Worm (Caenorhabditis elegans) whole organism, L4 larva: Measurements from ENCODE around the gene ZC204.6.

Source experiments
- F44E2.7 ChIP-seq: fragments of 200-800 bp; sonication (Bioruptor generic); IDR thresholded peaks from 2 replicates; pipeline ENCODE4 v2.1.2; 2022; ENCODE audit warnings: missing genetic modification characterization, missing compliant biosample characterization
- ama-1 ChIP-seq: fragments of 150-350 bp; optimal IDR thresholded peaks from 2 replicates; lab custom pipeline; 2014; ENCODE audit warnings: inconsistent platforms, mixed read lengths
- ceh-32 ChIP-seq: sonication (generic microtip); optimal IDR thresholded peaks from 2 replicates; lab custom pipeline; 2016; ENCODE audit warnings: mild to moderate bottlenecking, missing genetic modification characterization, missing compliant biosample characterization; ENCODE audit not compliant: poor library complexity
- ceh-44 ChIP-seq: fragments of 200-800 bp; sonication (Bioruptor generic); IDR thresholded peaks from 2 replicates; pipeline ENCODE4 v1.3.6; 2022; ENCODE audit warnings: missing genetic modification reagents, missing genetic modification characterization, missing compliant biosample characterization
- ceh-62 ChIP-seq: sonication (generic microtip); optimal IDR thresholded peaks from 2 replicates; lab custom pipeline; 2017; ENCODE audit warnings: missing biosample characterization, missing genetic modification characterization
- ces-1 ChIP-seq: fragments of 150-350 bp; sonication (generic microtip); optimal IDR thresholded peaks from 4 replicates; lab custom pipeline; 2014; ENCODE audit warnings: missing biosample characterization, missing genetic modification reagents, missing genetic modification characterization
- cey-2 ChIP-seq: sonication (generic microtip); optimal IDR thresholded peaks from 3 replicates; lab custom pipeline; 2017; ENCODE audit warnings: missing genetic modification characterization, mild to moderate bottlenecking, missing compliant biosample characterization, antibody characterized with exemption, borderline replicate concordance; ENCODE audit not compliant: insufficient read depth
- daf-12 ChIP-seq: fragments of 150-350 bp; optimal IDR thresholded peaks from 2 replicates; lab custom pipeline; 2014; ENCODE audit warnings: missing biosample characterization, missing genetic modification reagents, missing genetic modification characterization
- daf-16 ChIP-seq, 3 experiments: sonication (generic microtip); optimal IDR thresholded peaks; 2 replicates each; lab custom pipeline; 2016 to 2017; ENCODE audit warnings: missing genetic modification characterization in 3 of 3, missing genetic modification reagents in 3 of 3, mild to moderate bottlenecking in 2 of 3, missing compliant biosample characterization in 2 of 3, missing biosample characterization in 1 of 3, moderate library complexity in 1 of 3
- duxl-1 ChIP-seq: sonication (generic microtip); optimal IDR thresholded peaks from 2 replicates; lab custom pipeline; 2016; ENCODE audit warnings: mild to moderate bottlenecking, missing genetic modification characterization, moderate library complexity, missing compliant biosample characterization; ENCODE audit not compliant: poor library complexity
- hif-1 ChIP-seq, 2 experiments: sonication (generic microtip); optimal IDR thresholded peaks; 2 replicates each; lab custom pipeline; 2016 to 2017; ENCODE audit warnings: missing compliant biosample characterization in 2 of 2, missing genetic modification characterization in 2 of 2, missing genetic modification reagents in 2 of 2, missing genotype in 2 of 2, mild to moderate bottlenecking in 1 of 2
- hlh-11 ChIP-seq: fragments of 200-800 bp; sonication (Bioruptor generic); optimal IDR thresholded peaks from 2 replicates; lab custom pipeline; 2018; ENCODE audit warnings: mild to moderate bottlenecking, missing genetic modification characterization, missing compliant biosample characterization
- hlh-30 ChIP-seq: sonication (generic microtip); optimal IDR thresholded peaks from 2 replicates; lab custom pipeline; 2017; ENCODE audit warnings: antibody characterized with exemption, mild to moderate bottlenecking, missing genetic modification characterization, missing compliant biosample characterization; ENCODE audit not compliant: insufficient read depth
- lim-7 ChIP-seq: fragments of 200-800 bp; sonication (Bioruptor generic); IDR thresholded peaks from 2 replicates; pipeline ENCODE4 v1.3.6; 2022; ENCODE audit warnings: missing genetic modification characterization, missing compliant biosample characterization
- lin-38 ChIP-seq: fragments of 200-800 bp; sonication (Bioruptor generic); IDR thresholded peaks from 2 replicates; pipeline ENCODE4 v1.3.6; 2022; ENCODE audit warnings: missing genetic modification reagents, missing genetic modification characterization, missing compliant biosample characterization
- madf-5 ChIP-seq, 2 experiments: fragments of 200-800 bp; sonication (Bioruptor generic); IDR thresholded peaks; 2 replicates each; pipeline ENCODE4 v1.3.6; 2022; ENCODE audit warnings: missing compliant biosample characterization in 2 of 2, missing genetic modification characterization in 2 of 2
- mxl-2 ChIP-seq: fragments of 200-800 bp; sonication (Bioruptor generic); conservative IDR thresholded peaks from 2 replicates; pipeline ENCODE4 v1.3.6; 2022; ENCODE audit warnings: missing genetic modification reagents, missing genetic modification characterization, missing compliant biosample characterization
- nhr-111 ChIP-seq: fragments of 200-800 bp; sonication (Bioruptor generic); optimal IDR thresholded peaks from 2 replicates; lab custom pipeline; 2018; ENCODE audit warnings: mild to moderate bottlenecking, missing genetic modification characterization, missing compliant biosample characterization
- nhr-28 ChIP-seq: fragments of 150-350 bp; optimal IDR thresholded peaks from 2 replicates; lab custom pipeline; 2014; ENCODE audit warnings: missing biosample characterization, missing genetic modification characterization
- nhr-42 ChIP-seq: fragments of 200-800 bp; sonication (Bioruptor generic); IDR thresholded peaks from 2 replicates; pipeline ENCODE4 v1.3.6; 2022; ENCODE audit warnings: missing genetic modification characterization, missing compliant biosample characterization
- nhr-6 ChIP-seq: fragments of 150-350 bp; optimal IDR thresholded peaks from 2 replicates; lab custom pipeline; 2014; ENCODE audit warnings: missing biosample characterization, missing genetic modification characterization
- nhr-77 ChIP-seq: fragments of 150-350 bp; optimal IDR thresholded peaks from 2 replicates; lab custom pipeline; 2014; ENCODE audit warnings: missing biosample characterization, missing genetic modification characterization
- pqm-1 ChIP-seq: sonication (generic microtip); optimal IDR thresholded peaks from 2 replicates; lab custom pipeline; 2017; ENCODE audit warnings: missing biosample characterization, missing genetic modification characterization
- sdz-12 ChIP-seq: fragments of 200-800 bp; sonication (Bioruptor generic); optimal IDR thresholded peaks from 2 replicates; lab custom pipeline; 2018; ENCODE audit warnings: mild to moderate bottlenecking, missing genetic modification characterization, missing compliant biosample characterization
- set-16 ChIP-seq: fragments of 200-800 bp; sonication (Bioruptor generic); IDR thresholded peaks from 2 replicates; pipeline ENCODE4 v1.3.6; 2022; ENCODE audit warnings: missing genetic modification reagents, missing genetic modification characterization, missing compliant biosample characterization
- snpc-4 ChIP-seq: fragments of 150-350 bp; optimal IDR thresholded peaks from 2 replicates; lab custom pipeline; 2014; ENCODE audit warnings: missing biosample characterization, missing genetic modification characterization
- tra-1 ChIP-seq: fragments of 200-800 bp; sonication (Bioruptor generic); IDR thresholded peaks from 2 replicates; pipeline ENCODE4 v1.3.6; 2022; ENCODE audit warnings: missing genetic modification reagents, missing genetic modification characterization, missing compliant biosample characterization
- unc-62 ChIP-seq, 3 experiments: fragments of 150-350 bp in 1 of 3; sonication (generic microtip); optimal IDR thresholded peaks in 2 of 3; peaks in 1 of 3; 1 replicate in 1 of 3; 2 replicates in 2 of 3; lab custom pipeline; 2014 to 2017; ENCODE audit warnings: missing biosample characterization in 3 of 3, missing genetic modification characterization in 3 of 3, missing genetic modification reagents in 3 of 3, missing genotype in 1 of 3

The ZC204.6 gene

DNA sequence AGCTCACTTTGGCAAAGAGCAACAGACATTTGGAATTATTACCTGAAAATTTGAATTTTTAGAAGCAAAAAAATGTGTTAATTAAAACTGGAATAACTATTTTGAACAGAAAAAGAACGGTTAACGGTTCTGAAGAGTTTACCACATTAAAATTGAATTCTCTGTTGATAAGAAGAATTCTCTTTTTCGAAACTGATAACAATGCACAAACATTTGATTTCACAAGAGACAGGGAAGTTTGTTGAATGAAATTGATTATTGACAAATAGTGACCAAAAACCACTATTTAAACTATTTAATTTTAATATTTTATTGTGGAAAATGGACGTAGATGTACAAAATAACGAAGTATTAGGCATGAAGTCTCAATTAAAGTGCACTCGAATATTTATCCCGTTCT, 37.1 kb downstream of the ZC204.6 start:
- TF ChIP-seq ces-1 (GFP tag; lab: Kevin White, UChicago): no peak
- no peak for TF ChIP-seq snpc-4 (tag; lab: Kevin White, UChicago)
- no peak for TF ChIP-seq nhr-111 (GFP tag; lab: Kevin White, UChicago)
- TF ChIP-seq hlh-30 (tag; lab: Kevin White, UChicago): no peak
- no peak for TF ChIP-seq ceh-32 (tag; lab: Kevin White, UChicago)
- no peak for TF ChIP-seq lim-7
- peak; percentile 48 for TF ChIP-seq nhr-28
- peak; percentile 46 for TF ChIP-seq nhr-77 (tag; lab: Kevin White, UChicago)
- TF ChIP-seq daf-16 (GFP tag; optimal IDR thresholded peaks at IDR 0.05; lab: Kevin White, UChicago): no peak
- peak; percentile 86 for TF ChIP-seq daf-16 (tag; optimal IDR thresholded peaks at IDR 0.05; lab: Kevin White, UChicago)
- peak; percentile 15 for TF ChIP-seq hlh-11
- TF ChIP-seq pqm-1: peak; percentile 80

DNA sequence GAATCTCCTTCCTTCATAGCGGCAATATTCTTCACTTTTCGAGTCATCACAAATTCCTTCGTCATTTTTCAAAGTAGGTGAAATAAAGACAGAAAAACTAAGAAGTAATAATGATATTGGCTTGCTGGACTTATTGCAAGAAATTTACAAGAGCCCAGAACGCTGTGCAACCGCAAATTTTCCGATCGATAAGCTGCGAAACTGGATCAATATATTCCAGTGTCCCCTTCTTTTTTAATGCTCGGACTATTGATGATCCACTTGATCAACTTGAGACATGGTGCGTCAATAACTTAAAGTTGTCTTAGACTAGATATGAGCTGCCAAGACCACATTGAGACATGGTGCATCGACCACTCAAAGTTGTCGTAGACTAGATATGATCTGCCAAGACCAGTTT, 38.5 kb downstream of the ZC204.6 start, which contains the start of gene bath-33:
bath-33 (minus strand) TSS at position 101 of the 400 bp plus-strand sequence.
- no peak for TF ChIP-seq madf-5 (GFP tag; IDR thresholded peaks at IDR 0.05; lab: Robert Waterston, UW)
- no peak for TF ChIP-seq mxl-2
- TF ChIP-seq lin-38: no peak
- no peak for TF ChIP-seq F44E2.7 (GFP tag; lab: Robert Waterston, UW)
- TF ChIP-seq nhr-42 (GFP tag; lab: Robert Waterston, UW): no peak
- no peak for TF ChIP-seq nhr-28
- TF ChIP-seq daf-12 (tag; lab: Kevin White, UChicago): no peak
- no peak for TF ChIP-seq cey-2 (tag; lab: Kevin White, UChicago)
- TF ChIP-seq tra-1: no peak
- no peak for TF ChIP-seq ceh-44 (GFP tag; lab: Robert Waterston, UW)

DNA sequence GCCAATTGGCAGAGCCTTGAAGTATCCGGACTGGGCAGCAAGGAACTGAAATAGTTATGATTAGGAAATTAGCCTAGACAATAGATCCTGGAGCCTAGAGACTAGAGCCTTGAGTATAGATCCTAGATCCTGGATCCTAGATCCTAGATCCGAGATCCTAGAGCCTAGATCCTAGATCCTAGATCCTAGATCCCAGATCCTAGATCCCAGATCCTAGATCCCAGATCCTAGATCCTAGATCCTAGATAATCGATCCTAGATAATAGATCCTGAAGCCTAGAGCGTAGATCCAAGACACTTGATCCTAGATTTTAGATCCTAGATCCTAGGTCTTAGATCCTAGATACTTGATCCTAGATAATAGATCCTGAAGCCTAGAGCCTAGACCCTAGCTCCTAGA, 39.6 kb downstream of the ZC204.6 start:
- TF ChIP-seq sdz-12 (GFP tag; lab: Kevin White, UChicago) (no peak), ama-1 (lab: Kevin White, UChicago) (no peak)

DNA sequence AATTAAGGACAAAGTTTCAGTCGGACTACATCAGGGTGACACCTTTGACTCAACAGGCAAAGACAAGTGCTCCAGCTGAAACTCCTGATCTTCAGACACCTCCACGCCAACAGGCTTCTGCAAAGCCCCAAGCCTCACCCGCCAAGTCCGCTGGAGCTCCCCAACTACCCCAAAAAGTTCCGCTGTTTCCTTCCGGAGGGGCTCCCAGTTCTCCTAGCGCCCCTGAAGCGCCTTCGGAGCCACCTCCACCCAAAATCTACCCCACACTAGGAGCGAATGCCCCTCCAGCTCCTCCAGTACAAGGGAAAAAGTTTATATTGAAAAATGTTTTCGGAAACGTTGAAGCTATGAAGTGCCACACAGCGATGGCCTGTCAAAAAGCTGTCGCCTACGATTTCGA, 41.6 kb downstream of the ZC204.6 start:
- TF ChIP-seq duxl-1 (tag; lab: Kevin White, UChicago) (no peak), set-16 (GFP tag; lab: Robert Waterston, UW) (peak; percentile 84)

DNA sequence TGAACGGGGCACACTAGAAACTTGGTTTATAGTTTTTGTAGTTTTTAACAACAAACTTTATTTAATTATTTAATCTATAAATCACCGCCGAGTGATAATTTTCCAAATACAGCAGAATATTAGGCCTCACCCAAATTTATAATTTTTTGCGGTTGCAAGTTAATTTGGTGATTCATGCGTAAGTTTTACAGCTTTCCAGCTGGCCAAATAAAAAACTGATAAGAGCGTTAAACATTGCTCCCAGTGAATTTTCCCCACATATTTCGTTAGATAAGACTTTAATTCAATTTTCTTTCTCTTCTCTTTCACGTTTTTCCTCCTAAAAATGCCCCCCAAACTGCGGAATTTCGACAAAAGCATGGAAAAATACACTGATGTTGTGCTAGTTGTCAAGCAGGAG, 43.1 kb downstream of the ZC204.6 start, which contains the start of gene bath-47:
bath-47 (plus strand) TSS at position 305 of the 400 bp plus-strand sequence.
- TF ChIP-seq ceh-44 (GFP tag; lab: Robert Waterston, UW): no peak
- TF ChIP-seq nhr-6 (tag; lab: Kevin White, UChicago): no peak
- no peak for TF ChIP-seq ceh-62 (tag; lab: Kevin White, UChicago)

DNA sequence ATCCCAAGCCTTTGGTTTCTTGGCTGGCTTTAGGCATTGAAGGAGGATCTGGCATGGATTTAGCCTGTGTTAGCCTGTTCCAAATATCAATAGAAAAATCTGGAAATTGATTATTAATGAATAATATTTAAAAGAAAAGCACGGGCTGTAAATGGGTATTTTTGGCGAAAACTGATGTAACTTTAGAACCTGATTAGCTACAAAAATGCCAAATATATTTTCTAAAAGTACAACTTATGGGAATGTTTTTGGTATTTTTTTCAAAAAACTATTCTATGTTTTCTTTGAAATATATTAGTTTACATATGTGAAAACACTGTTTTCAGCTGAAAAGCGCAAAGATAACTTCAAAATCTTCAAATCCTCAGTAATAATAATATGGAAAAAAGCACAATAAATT, 44.0 kb downstream of the ZC204.6 start, which contains the start of gene bath-26:
bath-26 (minus strand) TSS at position 101 of the 400 bp plus-strand sequence.
- TF ChIP-seq hif-1 (tag; optimal IDR thresholded peaks at IDR 0.05; lab: Kevin White, UChicago) (no peak), unc-62 (GFP tag; optimal IDR thresholded peaks at IDR 0.05 in 1 of 2; lab: Kevin White, UChicago) (peak in 1 of 2 experiments; percentile 30), unc-62 (tag; optimal IDR thresholded peaks at IDR 0.05; lab: Kevin White, UChicago) (no peak)
